Worm (Caenorhabditis elegans) whole organism, L2 larva: Measurements from ENCODE around the gene F43C11.1.

Source experiments
- Y55F3AM.14 ChIP-seq: fragments of 200-800 bp; sonication (Bioruptor generic); optimal IDR thresholded peaks from 2 replicates; lab custom pipeline; 2018; ENCODE audit warnings: mild to moderate bottlenecking, missing genetic modification characterization, missing compliant biosample characterization
- alr-1 ChIP-seq: fragments of 150-350 bp; optimal IDR thresholded peaks from 2 replicates; lab custom pipeline; 2014; ENCODE audit warnings: missing biosample characterization, missing genetic modification characterization
- ama-1 ChIP-seq: fragments of 150-350 bp; optimal IDR thresholded peaks from 2 replicates; lab custom pipeline; 2018; ENCODE audit warnings: inconsistent platforms
- blmp-1 ChIP-seq: sonication (generic microtip); optimal IDR thresholded peaks from 2 replicates; lab custom pipeline; 2017; ENCODE audit warnings: missing genetic modification characterization, mild to moderate bottlenecking, missing compliant biosample characterization, antibody characterized with exemption, moderate library complexity; ENCODE audit not compliant: insufficient read depth
- ceh-16 ChIP-seq: fragments of 150-350 bp; optimal IDR thresholded peaks from 2 replicates; lab custom pipeline; 2014; ENCODE audit warnings: missing biosample characterization, missing genetic modification characterization
- ceh-82 ChIP-seq: fragments of 150-350 bp; optimal IDR thresholded peaks from 2 replicates; lab custom pipeline; 2014; ENCODE audit warnings: missing biosample characterization, missing genetic modification characterization
- dmd-4 ChIP-seq: sonication (generic microtip); optimal IDR thresholded peaks from 2 replicates; lab custom pipeline; 2017; ENCODE audit warnings: missing biosample characterization, missing genetic modification characterization
- elt-3 ChIP-seq: sonication (generic microtip); optimal IDR thresholded peaks from 2 replicates; lab custom pipeline; 2017; ENCODE audit warnings: missing biosample characterization, missing genetic modification characterization
- fos-1 ChIP-seq: fragments of 150-350 bp; optimal IDR thresholded peaks from 2 replicates; lab custom pipeline; 2014; ENCODE audit warnings: missing biosample characterization, missing genetic modification characterization
- gmeb-1 ChIP-seq: fragments of 150-350 bp; optimal IDR thresholded peaks from 2 replicates; lab custom pipeline; 2014; ENCODE audit warnings: missing biosample characterization, missing genetic modification characterization
- lin-11 ChIP-seq: fragments of 150-350 bp; sonication (generic microtip); optimal IDR thresholded peaks from 2 replicates; lab custom pipeline; 2014; ENCODE audit warnings: missing biosample characterization, missing genetic modification characterization, inconsistent platforms, mixed read lengths
- lin-39 ChIP-seq: fragments of 150-350 bp; optimal IDR thresholded peaks from 2 replicates; lab custom pipeline; 2014; ENCODE audit warnings: missing biosample characterization, missing genetic modification reagents, missing genetic modification characterization
- mbf-1 ChIP-seq: sonication (generic microtip); optimal IDR thresholded peaks from 2 replicates; lab custom pipeline; 2017; ENCODE audit warnings: missing biosample characterization, missing genetic modification characterization
- mdl-1 ChIP-seq, 2 experiments: fragments of 150-350 bp in 1 of 2; sonication (generic microtip) in 1 of 2; optimal IDR thresholded peaks; 2 replicates each; lab custom pipeline; 2017; ENCODE audit warnings: missing biosample characterization in 2 of 2, missing genetic modification characterization in 2 of 2
- nhr-10 ChIP-seq: sonication (generic microtip); optimal IDR thresholded peaks from 2 replicates; lab custom pipeline; 2017; ENCODE audit warnings: missing biosample characterization, missing genetic modification characterization
- nhr-11 ChIP-seq: fragments of 150-350 bp; optimal IDR thresholded peaks from 2 replicates; lab custom pipeline; 2014; ENCODE audit warnings: missing biosample characterization, missing genetic modification characterization
- nhr-21 ChIP-seq: fragments of 150-350 bp; optimal IDR thresholded peaks from 2 replicates; lab custom pipeline; 2014; ENCODE audit warnings: missing biosample characterization, missing genetic modification characterization
- nhr-23 ChIP-seq: fragments of 150-350 bp; optimal IDR thresholded peaks from 2 replicates; lab custom pipeline; 2014; ENCODE audit warnings: missing biosample characterization, missing genetic modification reagents, missing genetic modification characterization
- nhr-6 ChIP-seq: fragments of 150-350 bp; optimal IDR thresholded peaks from 2 replicates; lab custom pipeline; 2014; ENCODE audit warnings: missing biosample characterization, missing genetic modification characterization
- nhr-77 ChIP-seq: fragments of 150-350 bp; optimal IDR thresholded peaks from 2 replicates; lab custom pipeline; 2014; ENCODE audit warnings: missing biosample characterization, missing genetic modification characterization
- peb-1 ChIP-seq: fragments of 150-350 bp; optimal IDR thresholded peaks from 2 replicates; lab custom pipeline; 2014; ENCODE audit warnings: missing biosample characterization, missing genetic modification characterization
- sma-3 ChIP-seq: sonication (generic microtip); optimal IDR thresholded peaks from 2 replicates; lab custom pipeline; 2016; ENCODE audit warnings: missing genetic modification reagents, missing genetic modification characterization, missing compliant biosample characterization
- sma-9 ChIP-seq, 2 experiments: fragments of 150-350 bp in 1 of 2; sonication (generic microtip) in 1 of 2; optimal IDR thresholded peaks; 2 replicates each; lab custom pipeline; 2014 to 2016; ENCODE audit warnings: missing genetic modification characterization in 2 of 2, mild to moderate bottlenecking in 1 of 2, missing biosample characterization in 1 of 2, missing compliant biosample characterization in 1 of 2, missing genetic modification reagents in 1 of 2, moderate library complexity in 1 of 2
- snpc-4 ChIP-seq: fragments of 150-350 bp; optimal IDR thresholded peaks from 2 replicates; lab custom pipeline; 2014; ENCODE audit warnings: missing biosample characterization, missing genetic modification characterization
- unc-62 ChIP-seq: fragments of 150-350 bp; optimal IDR thresholded peaks from 2 replicates; lab custom pipeline; 2014; ENCODE audit warnings: missing biosample characterization, missing genetic modification reagents, missing genetic modification characterization
- zag-1 ChIP-seq: fragments of 150-350 bp; optimal IDR thresholded peaks from 2 replicates; lab custom pipeline; 2014; ENCODE audit warnings: missing biosample characterization, missing genetic modification characterization
- ztf-1 ChIP-seq: fragments of 200-800 bp; sonication (Bioruptor generic); conservative IDR thresholded peaks from 2 replicates; pipeline ENCODE4 v1.3.6; 2022; ENCODE audit warnings: missing genetic modification characterization, missing compliant biosample characterization
- ztf-11 ChIP-seq: sonication (generic microtip); optimal IDR thresholded peaks from 2 replicates; lab custom pipeline; 2017; ENCODE audit warnings: missing biosample characterization, missing genetic modification characterization

F43C11.1 gene

DNA sequence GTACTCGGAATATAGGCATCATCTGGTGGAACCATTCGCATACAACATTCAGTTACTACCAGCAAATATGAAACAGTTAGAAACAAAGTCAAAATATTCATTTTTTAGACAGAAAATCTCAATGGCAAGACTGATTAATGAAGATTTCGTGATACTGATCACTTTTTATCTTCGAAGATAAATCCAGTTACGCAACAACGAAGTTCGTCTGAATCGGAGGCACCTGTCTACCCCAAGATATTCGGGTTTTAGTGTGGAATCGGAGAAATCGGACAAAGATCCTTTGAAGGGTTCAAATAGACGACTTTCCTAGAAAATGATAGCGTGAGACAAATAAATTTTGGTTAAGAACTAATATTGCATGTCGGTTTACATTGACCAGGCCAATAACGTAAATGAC is 39.0 kb downstream of the F43C11.1 start, which contains the start of gene F16G10.13:
Gene F16G10.13 (minus strand): TSS at position 101 of the 400 bp plus-strand sequence.
- TF ChIP-seq ztf-11 (tag; lab: Kevin White, UChicago) (no peak), peb-1 (no peak), nhr-77 (tag; lab: Kevin White, UChicago) (no peak), nhr-10 (tag; lab: Kevin White, UChicago) (no peak)

DNA sequence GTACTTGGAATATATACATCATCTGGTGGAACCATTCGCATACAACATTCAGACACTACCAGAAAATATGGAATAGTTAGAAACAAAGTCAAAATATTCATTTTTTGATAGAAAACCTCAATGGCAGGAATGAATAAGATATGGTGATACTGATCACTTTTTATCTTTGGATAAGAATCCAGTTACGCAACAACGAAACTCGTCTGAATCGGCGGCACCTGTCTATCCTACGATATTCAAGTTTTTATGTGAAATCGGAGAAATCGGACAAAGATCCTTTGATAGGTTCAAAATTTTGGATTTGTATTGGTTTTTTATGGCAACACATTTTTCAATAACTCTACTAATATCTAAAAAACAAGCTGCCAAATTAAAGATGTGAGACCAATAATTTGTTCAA is 42.0 kb downstream of the F43C11.1 start, which contains the start of gene F16G10.14:
Gene F16G10.14 (minus strand): TSS at position 101 of the 400 bp plus-strand sequence.
- TF ChIP-seq blmp-1 (tag; lab: Kevin White, UChicago): no peak
- no peak for TF ChIP-seq alr-1 (tag; lab: Kevin White, UChicago)
- TF ChIP-seq zag-1 (tag; lab: Kevin White, UChicago): no peak
- TF ChIP-seq ztf-11 (tag; lab: Kevin White, UChicago): no peak
- TF ChIP-seq ama-1 (lab: Kevin White, UChicago): no peak
- no peak for TF ChIP-seq nhr-6
- TF ChIP-seq gmeb-1: no peak
- TF ChIP-seq mbf-1 (tag; lab: Kevin White, UChicago): no peak
- no peak for TF ChIP-seq Y55F3AM.14 (GFP tag; lab: Kevin White, UChicago)
- TF ChIP-seq unc-62 (GFP tag; lab: Kevin White, UChicago): no peak

DNA sequence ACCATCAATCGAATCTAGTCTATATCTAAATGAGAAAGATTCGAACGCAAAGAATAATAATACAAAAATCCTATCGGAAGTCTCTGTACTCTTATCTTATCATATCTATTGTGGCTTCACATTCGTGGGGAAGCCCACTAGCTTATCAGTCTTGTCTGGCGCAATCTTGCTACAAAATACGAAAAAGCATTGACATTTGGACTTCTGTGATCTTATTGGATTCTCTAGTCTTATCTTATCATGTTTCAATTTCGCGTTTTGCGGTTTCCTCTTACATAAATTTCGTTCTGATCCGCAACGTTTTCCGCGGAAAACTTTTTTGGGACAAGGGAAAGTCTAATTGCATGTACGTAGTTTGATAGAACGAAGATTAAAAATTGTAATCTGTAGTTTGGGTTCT is 42.9 kb downstream of the F43C11.1 start:
- TF ChIP-seq fos-1: no peak
- no peak for TF ChIP-seq sma-9 (GFP tag; optimal IDR thresholded peaks at IDR 0.05; lab: Kevin White, UChicago)
- TF ChIP-seq sma-9 (tag; optimal IDR thresholded peaks at IDR 0.05; lab: Kevin White, UChicago): no peak
- TF ChIP-seq ceh-16: no peak
- TF ChIP-seq nhr-21 (tag; lab: Kevin White, UChicago): peak; percentile 77

DNA sequence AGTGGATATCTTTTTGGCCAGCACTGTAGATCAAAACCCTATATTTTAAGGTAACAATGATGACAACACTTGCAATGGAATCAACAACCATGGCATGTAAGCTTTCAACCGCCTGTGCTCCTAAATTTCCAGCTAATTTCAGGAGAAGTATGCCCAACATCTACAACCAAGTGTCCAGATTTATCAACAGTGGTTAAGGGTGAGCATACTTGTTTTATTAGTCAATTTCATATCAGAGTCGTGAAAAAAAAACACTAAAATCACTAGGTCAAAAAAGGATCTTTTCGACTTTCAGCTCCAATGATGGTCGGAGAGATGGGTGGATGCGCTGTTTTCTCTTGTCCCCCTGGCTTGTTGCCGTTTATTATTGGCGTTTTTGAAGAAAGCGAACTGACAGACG is 47.1 kb downstream of the F43C11.1 start, which contains the start of gene F16G10.1:
Gene F16G10.1 (plus strand): TSS at position 301 of the 400 bp plus-strand sequence.
- TF ChIP-seq nhr-11 (tag; lab: Kevin White, UChicago) (no peak), lin-39 (no peak), ceh-82 (tag; lab: Kevin White, UChicago) (no peak), nhr-23 (no peak), elt-3 (tag; lab: Kevin White, UChicago) (no peak), ceh-16 (no peak), nhr-6 (no peak), ztf-11 (tag; lab: Kevin White, UChicago) (no peak), mdl-1 (tag; optimal IDR thresholded peaks at IDR 0.05; lab: Kevin White, UChicago) (no peak), lin-11 (tag; lab: Kevin White, UChicago) (no peak), fos-1 (no peak), dmd-4 (tag; lab: Kevin White, UChicago) (no peak), snpc-4 (no peak), ztf-1 (GFP tag; lab: Robert Waterston, UW) (no peak), sma-3 (GFP tag; lab: Kevin White, UChicago) (no peak)
